Fruit fly (Drosophila melanogaster) whole organism, pupa: ENCODE measurements around the gene MESR3.

Experiments used
- CG14655 ChIP-seq: fragments of 200-800 bp; sonication (Bioruptor generic); optimal IDR thresholded peaks from 3 replicates; lab custom pipeline; 2017; ENCODE audit warnings: mild to moderate bottlenecking, missing biosample characterization, missing genetic modification reagents, missing genetic modification characterization
- CG15710 ChIP-seq: fragments of 200-800 bp; sonication (Bioruptor generic); optimal IDR thresholded peaks from 2 replicates; lab custom pipeline; 2018; ENCODE audit warnings: missing biosample characterization, mild to moderate bottlenecking, missing genetic modification characterization, moderate library complexity
- CG8159 ChIP-seq: fragments of 200-800 bp; sonication (Bioruptor generic); optimal IDR thresholded peaks from 3 replicates; lab custom pipeline; 2018; ENCODE audit warnings: missing biosample characterization, mild to moderate bottlenecking, missing genetic modification characterization, moderate library complexity
- Pif1B ChIP-seq: fragments of 200-800 bp; sonication (Bioruptor generic); optimal IDR thresholded peaks from 3 replicates; lab custom pipeline; 2016; ENCODE audit warnings: missing biosample characterization, missing genetic modification characterization
- fd96Ca ChIP-seq: fragments of 200-800 bp; sonication (Bioruptor generic); IDR thresholded peaks from 3 replicates; pipeline ENCODE4 v1.3.6; 2022; ENCODE audit warnings: missing biosample characterization, missing genetic modification characterization

DNA sequence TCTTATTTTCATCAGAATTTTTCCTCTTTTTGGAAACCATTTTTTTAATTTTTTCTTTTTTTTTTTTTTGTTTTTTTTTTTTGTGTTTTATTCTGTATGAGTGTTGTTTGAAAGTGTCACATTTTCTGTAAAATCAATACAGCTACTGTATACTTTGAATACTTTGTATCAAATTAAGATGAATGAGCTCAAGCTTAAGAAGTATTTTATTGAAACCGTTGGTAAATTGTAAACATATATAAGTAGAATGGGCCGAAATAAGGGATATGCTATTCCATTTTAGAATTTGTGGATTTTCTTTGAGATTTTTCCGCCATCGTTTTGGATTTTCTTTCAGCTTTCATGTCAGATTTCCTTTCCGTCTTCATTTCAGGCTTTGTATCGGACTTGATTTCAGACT, 57.9 kb downstream of the MESR3 start, which contains the start of gene Mst36Fb:
- TF ChIP-seq CG8159 (tag; lab: Kevin White, UChicago) (no peak), fd96Ca (GFP tag; lab: Robert Waterston, UW) (no peak), CG15710 (tag; lab: Kevin White, UChicago) (no peak), Pif1B (no peak), CG14655 (GFP tag; lab: Kevin White, UChicago) (no peak)
